Fruit fly (Drosophila melanogaster): ENCODE data around the gene CG16753.

Gene CG16753

dm6 chr3L:3081966-3082516 lies 27.2 kb downstream of the CG16753 start:
- TF ChIP-seq Dll (optimal IDR thresholded peaks at IDR 0.05) (no peak), psq (optimal IDR thresholded peaks at IDR 0.05) (no peak), pan (optimal IDR thresholded peaks at IDR 0.05) (no peak), usp (GFP tag; optimal IDR thresholded peaks at IDR 0.05) (no peak), EcR (GFP tag; optimal IDR thresholded peaks at IDR 0.05) (no peak), CG8478 (optimal IDR thresholded peaks at IDR 0.05) (no peak)

- no peak for TF ChIP-seq CG8478 (optimal IDR thresholded peaks at IDR 0.05)
- TF ChIP-seq usp (GFP tag; optimal IDR thresholded peaks at IDR 0.05): no peak
- no peak for TF ChIP-seq EcR (GFP tag; optimal IDR thresholded peaks at IDR 0.05)
- no peak for TF ChIP-seq Dll (optimal IDR thresholded peaks at IDR 0.05)
- TF ChIP-seq pan (optimal IDR thresholded peaks at IDR 0.05): no peak
- TF ChIP-seq psq (optimal IDR thresholded peaks at IDR 0.05): no peak
Observed at dm6 chr3L:3083329-3084083, 28.6 kb downstream of the CG16753 start.

dm6 chr3L:3089012-3089411 lies 34.1 kb downstream of the CG16753 start:
- TF ChIP-seq Dll (optimal IDR thresholded peaks at IDR 0.05) (no peak), EcR (GFP tag; optimal IDR thresholded peaks at IDR 0.05) (no peak), pan (optimal IDR thresholded peaks at IDR 0.05) (no peak), usp (GFP tag; optimal IDR thresholded peaks at IDR 0.05) (no peak), psq (optimal IDR thresholded peaks at IDR 0.05) (no peak), CG8478 (optimal IDR thresholded peaks at IDR 0.05) (no peak)

dm6 chr3L:3090581-3091345 lies 35.9 kb downstream of the CG16753 start:
- TF ChIP-seq Dll (optimal IDR thresholded peaks at IDR 0.05): no peak
- no peak for TF ChIP-seq psq (optimal IDR thresholded peaks at IDR 0.05)
- TF ChIP-seq CG8478 (optimal IDR thresholded peaks at IDR 0.05): no peak
- no peak for TF ChIP-seq usp (GFP tag; optimal IDR thresholded peaks at IDR 0.05)
- TF ChIP-seq pan (optimal IDR thresholded peaks at IDR 0.05): no peak
- no peak for TF ChIP-seq EcR (GFP tag; optimal IDR thresholded peaks at IDR 0.05)

- TF ChIP-seq pan (optimal IDR thresholded peaks at IDR 0.05): no peak
- TF ChIP-seq usp (GFP tag; optimal IDR thresholded peaks at IDR 0.05): no peak
- TF ChIP-seq psq (optimal IDR thresholded peaks at IDR 0.05): no peak
- TF ChIP-seq EcR (GFP tag; optimal IDR thresholded peaks at IDR 0.05): no peak
- no peak for TF ChIP-seq CG8478 (optimal IDR thresholded peaks at IDR 0.05)
- TF ChIP-seq Dll (optimal IDR thresholded peaks at IDR 0.05): no peak
Observed at dm6 chr3L:3095590-3095989, 40.7 kb downstream of the CG16753 start.

dm6 chr3L:3096073-3096725 lies 41.3 kb downstream of the CG16753 start:
- no peak for TF ChIP-seq EcR (GFP tag; optimal IDR thresholded peaks at IDR 0.05)
- TF ChIP-seq usp (GFP tag; optimal IDR thresholded peaks at IDR 0.05): no peak

dm6 chr3L:3096726-3097597 lies 42.1 kb downstream of the CG16753 start:
- TF ChIP-seq CG8478 (optimal IDR thresholded peaks at IDR 0.05) (no peak), psq (optimal IDR thresholded peaks at IDR 0.05) (no peak), pan (optimal IDR thresholded peaks at IDR 0.05) (no peak), Dll (optimal IDR thresholded peaks at IDR 0.05) (no peak)

dm6 chr3L:3097598-3097880 lies 42.7 kb downstream of the CG16753 start:
- no peak for TF ChIP-seq CG8478 (optimal IDR thresholded peaks at IDR 0.05)
- no peak for TF ChIP-seq EcR (GFP tag; optimal IDR thresholded peaks at IDR 0.05)
- TF ChIP-seq usp (GFP tag; optimal IDR thresholded peaks at IDR 0.05): no peak
- no peak for TF ChIP-seq Dll (optimal IDR thresholded peaks at IDR 0.05)
- no peak for TF ChIP-seq psq (optimal IDR thresholded peaks at IDR 0.05)
- no peak for TF ChIP-seq pan (optimal IDR thresholded peaks at IDR 0.05)

- no peak for TF ChIP-seq psq (optimal IDR thresholded peaks at IDR 0.05)
- no peak for TF ChIP-seq Dll (optimal IDR thresholded peaks at IDR 0.05)
- TF ChIP-seq pan (optimal IDR thresholded peaks at IDR 0.05): no peak
- TF ChIP-seq CG8478 (optimal IDR thresholded peaks at IDR 0.05): no peak
- no peak for TF ChIP-seq usp (GFP tag; optimal IDR thresholded peaks at IDR 0.05)
- no peak for TF ChIP-seq EcR (GFP tag; optimal IDR thresholded peaks at IDR 0.05)
Observed at dm6 chr3L:3098778-3099429, 44.0 kb downstream of the CG16753 start.

dm6 chr3L:3101157-3101556 lies 46.3 kb downstream of the CG16753 start:
- TF ChIP-seq EcR (GFP tag; optimal IDR thresholded peaks at IDR 0.05) (peak in 1 of 2 experiments; percentile 55), usp (GFP tag; optimal IDR thresholded peaks at IDR 0.05) (no peak)

- TF ChIP-seq CG8478 (optimal IDR thresholded peaks at IDR 0.05) (no peak), pan (optimal IDR thresholded peaks at IDR 0.05) (no peak), EcR (GFP tag; optimal IDR thresholded peaks at IDR 0.05) (no peak), psq (optimal IDR thresholded peaks at IDR 0.05) (no peak), usp (GFP tag; optimal IDR thresholded peaks at IDR 0.05) (no peak), Dll (optimal IDR thresholded peaks at IDR 0.05) (no peak)
Observed at dm6 chr3L:3102506-3103023, 47.7 kb downstream of the CG16753 start.

Data from whole organism.